Worm (Caenorhabditis elegans) whole organism, L1 larva: ENCODE data around the gene fbxb-59.

Source experiments
- aha-1 ChIP-seq: fragments of 150-350 bp; optimal IDR thresholded peaks from 2 replicates; lab custom pipeline; 2014; ENCODE audit warnings: missing biosample characterization, missing genetic modification characterization
- ama-1 ChIP-seq: fragments of 150-350 bp; optimal IDR thresholded peaks from 2 replicates; lab custom pipeline; 2014
- ceh-82 ChIP-seq, 3 experiments: fragments of 150-350 bp in 1 of 3; sonication (generic microtip) in 2 of 3; optimal IDR thresholded peaks; 2 replicates each; lab custom pipeline; 2014 to 2017; ENCODE audit warnings: missing biosample characterization in 3 of 3, missing genetic modification characterization in 3 of 3
- elt-2 ChIP-seq: sonication (generic microtip); optimal IDR thresholded peaks from 2 replicates; lab custom pipeline; 2016; ENCODE audit warnings: missing genetic modification characterization, mild to moderate bottlenecking, inconsistent platforms, missing compliant biosample characterization, missing genetic modification reagents
- elt-3 ChIP-seq, 6 experiments: fragments of 150-350 bp in 1 of 6; sonication (generic microtip); optimal IDR thresholded peaks; 2 replicates each; lab custom pipeline; 2017 to 2018; ENCODE audit warnings: missing biosample characterization in 6 of 6, missing genetic modification characterization in 6 of 6, inconsistent platforms in 1 of 6
- hpl-2 ChIP-seq: fragments of 150-350 bp; optimal IDR thresholded peaks from 2 replicates; lab custom pipeline; 2014; ENCODE audit warnings: missing biosample characterization, missing genetic modification reagents, missing genetic modification characterization
- lir-3 ChIP-seq: sonication (generic microtip); optimal IDR thresholded peaks from 2 replicates; lab custom pipeline; 2016; ENCODE audit warnings: mild to moderate bottlenecking, missing genetic modification characterization, moderate library complexity, missing compliant biosample characterization; ENCODE audit not compliant: poor library complexity
- nhr-237 ChIP-seq: fragments of 150-350 bp; optimal IDR thresholded peaks from 2 replicates; lab custom pipeline; 2014; ENCODE audit warnings: missing biosample characterization, missing genetic modification characterization
- nhr-28 ChIP-seq: fragments of 150-350 bp; optimal IDR thresholded peaks from 2 replicates; lab custom pipeline; 2014; ENCODE audit warnings: missing biosample characterization, missing genetic modification characterization
- nhr-77 ChIP-seq: fragments of 150-350 bp; optimal IDR thresholded peaks from 2 replicates; lab custom pipeline; 2014; ENCODE audit warnings: missing biosample characterization, missing genetic modification characterization
- nhr-85 ChIP-seq: sonication (generic microtip); peaks from one replicate; lab custom pipeline; 2016; ENCODE audit warnings: missing genetic modification characterization, inconsistent platforms, missing compliant biosample characterization
- pax-3 ChIP-seq: fragments of 200-800 bp; sonication (Bioruptor generic); optimal IDR thresholded peaks from 2 replicates; lab custom pipeline; 2018; ENCODE audit warnings: mild to moderate bottlenecking, missing genetic modification characterization, moderate library complexity, missing compliant biosample characterization
- skn-1 ChIP-seq: fragments of 150-350 bp; optimal IDR thresholded peaks from 2 replicates; lab custom pipeline; 2014; ENCODE audit warnings: missing biosample characterization, missing genetic modification characterization
- ztf-11 ChIP-seq, 2 experiments: sonication (generic microtip); optimal IDR thresholded peaks; 2 replicates each; lab custom pipeline; 2016 to 2017; ENCODE audit warnings: missing genetic modification characterization in 2 of 2, missing biosample characterization in 1 of 2, missing compliant biosample characterization in 1 of 2

- TF ChIP-seq ama-1 (lab: Kevin White, UChicago) (peak; percentile 63), ceh-82 (tag; optimal IDR thresholded peaks at IDR 0.05; lab: Kevin White, UChicago) (no peak), hpl-2 (peak; percentile 51), pax-3 (tag; lab: Kevin White, UChicago) (no peak), elt-3 (tag; optimal IDR thresholded peaks at IDR 0.05; lab: Kevin White, UChicago) (no peak), lir-3 (tag; lab: Kevin White, UChicago) (no peak), nhr-28 (tag; lab: Kevin White, UChicago) (no peak), aha-1 (tag; lab: Kevin White, UChicago) (no peak), ztf-11 (tag; optimal IDR thresholded peaks at IDR 0.05; lab: Kevin White, UChicago) (no peak), skn-1 (no peak), nhr-77 (tag; lab: Kevin White, UChicago) (no peak), nhr-85 (tag; lab: Kevin White, UChicago) (no peak), nhr-237 (tag; lab: Kevin White, UChicago) (no peak), elt-2 (tag; lab: Kevin White, UChicago) (peak; percentile 73)
Measured at ce11 chrV:20162290-20163104, 43.5 kb downstream of the fbxb-59 start.
